Fruit fly (Drosophila melanogaster) S2 (cell line): Measurements from ENCODE around the gene CG15317.

Source experiments
- CG8478 ChIP-seq: fragments of >200 bp; optimal IDR thresholded peaks from 2 replicates; lab custom pipeline; 2018
- CTCF ChIP-seq, 2 experiments: fragments of >200 bp; optimal IDR thresholded peaks; 2 replicates each; lab custom pipeline; 2018

DNA sequence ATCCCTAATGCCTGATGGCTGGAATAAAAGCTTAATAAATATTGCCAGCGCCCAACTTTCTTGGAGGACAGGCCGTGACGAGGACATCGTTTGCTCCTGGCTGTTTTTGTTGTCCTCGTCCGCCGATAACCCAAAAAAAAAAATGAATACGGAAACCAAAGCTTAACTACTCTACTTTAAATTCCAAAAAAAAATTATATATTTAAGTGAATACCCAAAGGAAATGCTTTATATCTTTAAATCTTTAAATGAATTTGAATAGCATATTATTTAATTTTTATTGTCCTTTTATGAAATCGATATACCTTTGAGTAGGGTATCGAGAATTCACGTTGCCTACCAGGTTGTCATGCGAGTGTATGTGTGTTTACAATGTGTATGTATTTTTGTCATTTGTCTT lies 36.2 kb downstream of the CG15317 start:
- no peak for TF ChIP-seq CTCF (optimal IDR thresholded peaks at IDR 0.05; lab: Kevin White, UChicago)
- no peak for TF ChIP-seq CG8478
